Worm (Caenorhabditis elegans) whole organism, young adult: ENCODE measurements around the gene vkmt-1.

Source experiments
- B0019.2 ChIP-seq: fragments of 200-800 bp; sonication (Bioruptor generic); conservative IDR thresholded peaks from 2 replicates; pipeline ENCODE4 v1.3.6; 2022; ENCODE audit warnings: missing genetic modification reagents, missing genetic modification characterization, missing compliant biosample characterization
- B0261.1 ChIP-seq: sonication (generic microtip); optimal IDR thresholded peaks from 2 replicates; lab custom pipeline; 2016; ENCODE audit warnings: mild to moderate bottlenecking, missing genetic modification characterization, moderate library complexity, missing compliant biosample characterization
- C17E4.6 ChIP-seq: fragments of 200-800 bp; sonication (Bioruptor generic); IDR thresholded peaks from 2 replicates; pipeline ENCODE4 v1.3.6; 2022; ENCODE audit warnings: missing genetic modification reagents, missing genetic modification characterization, missing compliant biosample characterization
- F39B2.1 ChIP-seq: fragments of 200-800 bp; sonication (Bioruptor generic); IDR thresholded peaks from 2 replicates; pipeline ENCODE4 v1.3.6; 2022; ENCODE audit warnings: missing genetic modification reagents, missing genetic modification characterization, missing compliant biosample characterization
- F57A8.1 ChIP-seq: fragments of 200-800 bp; sonication (Bioruptor generic); optimal IDR thresholded peaks from 2 replicates; lab custom pipeline; 2018; ENCODE audit warnings: mild to moderate bottlenecking, missing genetic modification characterization, moderate library complexity, missing compliant biosample characterization
- Y53F4B.3 ChIP-seq: fragments of 200-800 bp; sonication (Bioruptor generic); IDR thresholded peaks from 2 replicates; pipeline ENCODE4 v1.3.6; 2022; ENCODE audit warnings: missing genetic modification reagents, missing genetic modification characterization, missing compliant biosample characterization
- Y56A3A.18 ChIP-seq: fragments of 200-800 bp; sonication (Bioruptor generic); IDR thresholded peaks from 2 replicates; pipeline ENCODE4 v1.3.6; 2022; ENCODE audit warnings: missing genetic modification reagents, missing genetic modification characterization, missing compliant biosample characterization
- ZK185.1 ChIP-seq: sonication (generic microtip); optimal IDR thresholded peaks from 2 replicates; lab custom pipeline; 2016; ENCODE audit warnings: mild to moderate bottlenecking, missing genetic modification characterization, missing compliant biosample characterization; ENCODE audit not compliant: poor library complexity, severe bottlenecking
- akir-1 ChIP-seq: fragments of 200-800 bp; sonication (Bioruptor generic); optimal IDR thresholded peaks from 2 replicates; lab custom pipeline; 2018; ENCODE audit warnings: mild to moderate bottlenecking, missing genetic modification characterization, moderate library complexity, missing compliant biosample characterization
- atf-7 ChIP-seq: sonication (generic microtip); optimal IDR thresholded peaks from 2 replicates; lab custom pipeline; 2017; ENCODE audit warnings: mild to moderate bottlenecking, missing genetic modification characterization, missing compliant biosample characterization
- attf-3 ChIP-seq: fragments of 200-800 bp; sonication (Bioruptor generic); conservative IDR thresholded peaks from 2 replicates; pipeline ENCODE4 v1.3.6; 2022; ENCODE audit warnings: missing genetic modification reagents, missing genetic modification characterization, missing compliant biosample characterization
- attf-5 ChIP-seq: fragments of 200-800 bp; sonication (Bioruptor generic); optimal IDR thresholded peaks from 2 replicates; lab custom pipeline; 2018; ENCODE audit warnings: mild to moderate bottlenecking, missing genetic modification characterization, missing compliant biosample characterization
- cebp-1 ChIP-seq, 2 experiments: fragments of 200-800 bp in 1 of 2; sonication (Bioruptor generic) in 1 of 2; sonication (generic microtip) in 1 of 2; IDR thresholded peaks in 1 of 2; optimal IDR thresholded peaks in 1 of 2; 2 replicates each; pipeline versions ENCODE4 v1.3.6 to Lab custom; 2017 to 2022; ENCODE audit warnings: missing compliant biosample characterization in 2 of 2, missing genetic modification characterization in 2 of 2, mild to moderate bottlenecking in 1 of 2, missing genetic modification reagents in 1 of 2, moderate library complexity in 1 of 2
- egl-44 ChIP-seq: fragments of 200-800 bp; sonication (Bioruptor generic); IDR thresholded peaks from 2 replicates; pipeline ENCODE4 v1.3.6; 2022; ENCODE audit warnings: missing genetic modification reagents, missing genetic modification characterization, missing compliant biosample characterization
- hlh-26 ChIP-seq: fragments of 200-800 bp; sonication (Bioruptor generic); conservative IDR thresholded peaks from 2 replicates; pipeline ENCODE4 v1.3.6; 2022; ENCODE audit warnings: missing genetic modification reagents, missing genetic modification characterization, missing compliant biosample characterization
- hrde-1 ChIP-seq: sonication (generic microtip); optimal IDR thresholded peaks from 2 replicates; lab custom pipeline; 2016; ENCODE audit warnings: missing genetic modification characterization, mild to moderate bottlenecking, missing compliant biosample characterization, moderate library complexity, missing genotype, missing genetic modification reagents, borderline replicate concordance
- lag-1 ChIP-seq: fragments of 200-800 bp; sonication (Bioruptor generic); IDR thresholded peaks from 2 replicates; pipeline ENCODE4 v1.3.6; 2022; ENCODE audit warnings: missing genetic modification reagents, missing genetic modification characterization, missing compliant biosample characterization
- lin-40 ChIP-seq: sonication (generic microtip); optimal IDR thresholded peaks from 2 replicates; lab custom pipeline; 2016; ENCODE audit warnings: missing genetic modification characterization, mild to moderate bottlenecking, missing compliant biosample characterization, missing genotype, missing genetic modification reagents
- mes-4 ChIP-seq: sonication (generic microtip); optimal IDR thresholded peaks from 2 replicates; lab custom pipeline; 2016; ENCODE audit warnings: missing genotype, missing genetic modification characterization, missing compliant biosample characterization
- nfya-2 ChIP-seq: fragments of 200-800 bp; sonication (Bioruptor generic); IDR thresholded peaks from 2 replicates; pipeline ENCODE4 v1.3.6; 2022; ENCODE audit warnings: missing genetic modification reagents, missing genetic modification characterization, missing compliant biosample characterization
- nfyb-1 ChIP-seq: fragments of 200-800 bp; sonication (Bioruptor generic); IDR thresholded peaks from 2 replicates; pipeline ENCODE4 v1.3.6; 2022; ENCODE audit warnings: missing genetic modification reagents, missing genetic modification characterization, missing compliant biosample characterization
- nhr-179 ChIP-seq: sonication (generic microtip); optimal IDR thresholded peaks from 2 replicates; lab custom pipeline; 2016; ENCODE audit warnings: mild to moderate bottlenecking, missing genetic modification characterization, missing compliant biosample characterization
- nhr-80 ChIP-seq: sonication (generic microtip); optimal IDR thresholded peaks from 2 replicates; lab custom pipeline; 2016; ENCODE audit warnings: missing genetic modification characterization, missing compliant biosample characterization
- pha-4 ChIP-seq: fragments of 150-350 bp; sonication (generic microtip); optimal IDR thresholded peaks from 2 replicates; lab custom pipeline; 2014; ENCODE audit warnings: missing biosample characterization, missing genetic modification reagents, missing genetic modification characterization
- sea-2 ChIP-seq: fragments of 200-800 bp; sonication (Bioruptor generic); IDR thresholded peaks from 2 replicates; pipeline ENCODE4 v1.3.6; 2022; ENCODE audit warnings: missing genetic modification characterization, missing compliant biosample characterization
- tbx-9 ChIP-seq: sonication (generic microtip); optimal IDR thresholded peaks from 2 replicates; lab custom pipeline; 2016; ENCODE audit warnings: borderline replicate concordance, missing genetic modification characterization, inconsistent platforms, missing compliant biosample characterization
- unc-62 ChIP-seq: fragments of 150-350 bp; optimal IDR thresholded peaks from 2 replicates; lab custom pipeline; 2014; ENCODE audit warnings: missing biosample characterization, missing genetic modification reagents, missing genetic modification characterization

The vkmt-1 gene

DNA sequence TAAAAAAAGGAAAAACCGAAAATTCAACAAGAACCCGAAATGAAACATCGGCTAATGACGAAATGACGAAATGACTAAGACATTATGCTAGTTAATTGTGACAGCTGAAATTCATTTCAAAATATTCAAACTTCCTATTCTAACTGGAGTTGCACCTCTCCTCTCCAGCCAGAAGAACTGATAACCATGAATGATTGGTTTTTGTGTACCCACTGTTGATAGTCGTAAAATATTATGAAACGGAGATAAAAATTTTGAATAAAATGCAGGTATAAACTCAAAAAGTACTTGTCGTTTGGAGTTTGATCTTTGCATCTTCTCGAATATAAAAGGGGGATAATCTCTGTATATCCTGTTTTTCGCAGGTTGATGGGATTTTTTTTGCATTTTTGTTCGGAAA is 24.4 kb downstream of the vkmt-1 start:
- no peak for TF ChIP-seq nfya-2
- no peak for TF ChIP-seq nfyb-1 (GFP tag; lab: Robert Waterston, UW)
- no peak for TF ChIP-seq hlh-26
- TF ChIP-seq nhr-80 (tag; lab: Kevin White, UChicago), result peak; percentile 66
- TF ChIP-seq cebp-1 (GFP tag; IDR thresholded peaks at IDR 0.05; lab: Robert Waterston, UW), result no peak
- TF ChIP-seq cebp-1 (tag; optimal IDR thresholded peaks at IDR 0.05; lab: Kevin White, UChicago), result peak; percentile 59

DNA sequence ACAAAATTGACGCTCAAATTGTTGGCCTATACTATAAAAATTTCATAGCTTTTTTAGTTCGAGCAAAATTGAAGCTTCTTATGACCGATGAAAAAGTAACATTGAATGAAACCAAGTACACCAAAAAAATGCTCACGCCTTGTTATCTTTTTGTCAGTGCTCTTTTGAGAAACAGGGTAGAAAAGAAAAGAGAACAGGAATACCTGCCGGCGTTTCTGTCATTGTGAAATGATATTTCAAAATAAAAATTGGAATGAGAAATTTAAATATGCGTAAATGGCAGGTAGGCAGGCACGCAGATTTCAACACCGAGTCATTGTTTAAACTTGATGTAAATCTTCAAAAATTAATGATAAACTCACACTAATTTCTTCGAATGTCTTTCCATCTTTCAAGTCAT is 26.2 kb downstream of the vkmt-1 start:
- peak; percentile 53; the same call in 1 of the 2 replicates for TF ChIP-seq cebp-1 (GFP tag; IDR thresholded peaks at IDR 0.05; lab: Robert Waterston, UW)
- TF ChIP-seq cebp-1 (tag; optimal IDR thresholded peaks at IDR 0.05; lab: Kevin White, UChicago), result peak; percentile 76
- TF ChIP-seq nhr-80 (tag; lab: Kevin White, UChicago), result peak; percentile 71
- TF ChIP-seq lag-1 (GFP tag; lab: Robert Waterston, UW), result no peak
- TF ChIP-seq F57A8.1 (GFP tag; lab: Kevin White, UChicago), result no peak

DNA sequence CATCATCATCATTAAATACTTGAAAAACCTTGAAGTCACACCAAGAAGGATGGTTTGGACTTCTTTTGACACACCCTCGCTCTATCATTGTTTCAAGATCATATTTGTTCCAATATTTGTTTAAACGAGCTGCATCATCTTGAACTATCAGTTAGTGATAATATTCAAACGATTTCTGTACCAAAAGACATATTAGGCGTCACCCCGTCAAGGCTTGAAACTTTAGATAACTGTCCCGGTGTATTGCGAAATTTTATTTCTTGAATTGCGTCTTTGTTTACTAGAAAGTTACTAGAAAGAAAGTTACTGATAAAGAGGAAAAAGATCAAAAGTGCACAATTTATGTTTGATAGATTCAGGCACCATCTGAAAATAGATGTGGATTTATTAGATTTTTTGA is 27.4 kb downstream of the vkmt-1 start:
- TF ChIP-seq pha-4 (tag; lab: Kevin White, UChicago) (peak; percentile 29), akir-1 (no peak), nhr-80 (tag; lab: Kevin White, UChicago) (peak; percentile 79), lin-40 (no peak), cebp-1 (GFP tag; IDR thresholded peaks at IDR 0.05; lab: Robert Waterston, UW) (peak; percentile 93), cebp-1 (tag; optimal IDR thresholded peaks at IDR 0.05; lab: Kevin White, UChicago) (peak; percentile 95), nfyb-1 (GFP tag; lab: Robert Waterston, UW) (0 out of 2 replicates have a peak, but pooled peaks have one; percentile 26), unc-62 (peak; percentile 52)

DNA sequence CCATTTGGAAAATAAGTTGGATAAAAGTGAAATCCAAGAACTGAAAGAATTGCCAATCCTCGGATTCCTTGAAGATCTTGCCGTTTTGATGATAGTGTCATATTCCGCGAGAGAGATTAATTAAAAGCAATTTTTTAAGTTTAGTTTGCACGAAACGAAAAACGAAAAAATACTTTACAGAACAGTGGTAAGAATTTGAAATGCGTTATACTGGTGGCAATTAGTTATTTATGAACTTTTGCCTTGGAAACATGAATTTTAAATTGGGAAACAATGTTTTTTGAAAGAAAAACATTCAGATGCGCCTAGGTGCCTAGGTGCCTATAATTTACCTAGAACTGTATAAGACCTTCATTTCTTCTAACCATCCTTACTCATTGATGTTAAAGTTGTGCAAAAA is 29.2 kb downstream of the vkmt-1 start, which contains the start of gene oac-57:
Gene oac-57, minus strand, starts transcription at position 101 of the 400 bp plus-strand sequence.
- TF ChIP-seq Y56A3A.18 (GFP tag; lab: Robert Waterston, UW) (no peak), Y53F4B.3 (GFP tag; lab: Robert Waterston, UW) (no peak), nhr-179 (no peak), ZK185.1 (no peak), hrde-1 (tag; lab: Kevin White, UChicago) (no peak), sea-2 (GFP tag; lab: Robert Waterston, UW) (no peak), atf-7 (tag; lab: Kevin White, UChicago) (no peak), attf-5 (GFP tag; lab: Kevin White, UChicago) (no peak), B0019.2 (GFP tag; lab: Robert Waterston, UW) (no peak), egl-44 (GFP tag; lab: Robert Waterston, UW) (no peak), C17E4.6 (GFP tag; lab: Robert Waterston, UW) (no peak), tbx-9 (tag; lab: Kevin White, UChicago) (no peak), hlh-26 (no peak), nhr-80 (tag; lab: Kevin White, UChicago) (no peak)
- TF ChIP-seq, all 124 proteins: peak for 0

DNA sequence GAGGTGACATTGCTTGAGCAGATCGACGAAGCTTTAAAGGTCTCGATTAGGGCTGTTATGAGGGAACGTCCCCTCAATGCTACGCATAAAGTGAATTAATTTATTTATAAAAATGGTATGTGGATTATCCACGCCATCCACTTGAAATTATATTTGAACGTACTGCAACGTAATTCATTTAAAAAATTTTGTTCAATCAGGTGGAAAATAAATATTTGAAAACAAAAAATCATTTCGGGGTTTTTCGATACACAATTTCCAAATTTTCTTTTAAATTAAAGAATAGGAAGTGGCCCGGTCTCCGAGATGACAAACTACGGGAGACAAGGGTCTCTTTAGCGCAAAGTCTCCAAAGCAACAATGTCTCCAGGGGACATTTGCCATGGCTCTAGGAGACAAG is 33.1 kb downstream of the vkmt-1 start, which contains the start of gene oac-58:
Gene oac-58, minus strand, starts transcription at position 101 of the 400 bp plus-strand sequence.
- TF ChIP-seq attf-3 (GFP tag; lab: Robert Waterston, UW) (no peak), pha-4 (tag; lab: Kevin White, UChicago) (no peak), B0261.1 (no peak), mes-4 (tag; lab: Kevin White, UChicago) (no peak)

DNA sequence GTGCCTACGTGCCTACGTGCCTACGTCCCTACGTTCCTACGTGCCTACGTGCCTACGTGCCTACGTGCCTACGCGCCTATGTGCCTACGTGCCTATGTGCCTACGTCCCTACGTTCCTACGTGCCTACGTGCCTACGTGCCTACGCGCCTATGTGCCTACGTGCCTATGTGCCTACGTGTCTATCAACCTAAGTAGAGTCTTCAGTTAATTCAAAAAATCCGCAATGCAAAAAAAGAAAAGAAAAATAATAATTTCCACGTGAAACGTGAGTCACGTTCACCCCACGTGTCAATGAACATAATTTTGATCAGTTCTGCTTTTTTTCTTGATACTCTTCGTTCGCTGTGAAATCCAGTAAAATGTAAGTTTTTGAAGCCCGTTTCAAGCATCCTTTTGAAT is 48.4 kb downstream of the vkmt-1 start, which contains the start of gene F19B6.3:
Gene F19B6.3, plus strand, starts transcription at position 301 of the 400 bp plus-strand sequence.
- 0 out of 2 replicates have a peak, but pooled peaks have one; percentile 10 for TF ChIP-seq F39B2.1 (GFP tag; lab: Robert Waterston, UW)
